Worm (Caenorhabditis elegans) whole organism, L4 larva: ENCODE measurements around the gene F08G2.5.

Experiments
- aly-2 ChIP-seq: sonication (generic microtip); optimal IDR thresholded peaks from 2 replicates; lab custom pipeline; 2018; ENCODE audit warnings: missing biosample characterization, missing genetic modification characterization
- fos-1 ChIP-seq: fragments of 150-350 bp; optimal IDR thresholded peaks from 2 replicates; lab custom pipeline; 2014; ENCODE audit warnings: missing biosample characterization, missing genetic modification characterization
- lin-29 ChIP-seq: fragments of 200-800 bp; sonication (Bioruptor generic); IDR thresholded peaks from 2 replicates; pipeline ENCODE4 v1.3.6; 2022; ENCODE audit warnings: missing genetic modification reagents, missing genetic modification characterization, missing compliant biosample characterization
- nhr-237 ChIP-seq: sonication (generic microtip); optimal IDR thresholded peaks from 2 replicates; lab custom pipeline; 2017; ENCODE audit warnings: missing biosample characterization, missing genetic modification characterization
- nhr-28 ChIP-seq: fragments of 150-350 bp; optimal IDR thresholded peaks from 2 replicates; lab custom pipeline; 2014; ENCODE audit warnings: missing biosample characterization, missing genetic modification characterization
- pha-4 ChIP-seq, 2 experiments: fragments of 150-350 bp in 1 of 2; fragments of 200-800 bp in 1 of 2; sonication (Bioruptor generic) in 1 of 2; IDR thresholded peaks in 1 of 2; optimal IDR thresholded peaks in 1 of 2; 2 replicates each; pipeline versions ENCODE4 v1.3.6 to Lab custom; 2014 to 2022; ENCODE audit warnings: missing genetic modification characterization in 2 of 2, missing genetic modification reagents in 2 of 2, missing biosample characterization in 1 of 2, missing compliant biosample characterization in 1 of 2
- snpc-4 ChIP-seq: fragments of 150-350 bp; optimal IDR thresholded peaks from 2 replicates; lab custom pipeline; 2014; ENCODE audit warnings: missing biosample characterization, missing genetic modification characterization
- unc-62 ChIP-seq, 3 experiments: fragments of 150-350 bp in 1 of 3; sonication (generic microtip); optimal IDR thresholded peaks in 2 of 3; peaks in 1 of 3; 1 replicate in 1 of 3; 2 replicates in 2 of 3; lab custom pipeline; 2014 to 2017; ENCODE audit warnings: missing biosample characterization in 3 of 3, missing genetic modification characterization in 3 of 3, missing genetic modification reagents in 3 of 3, missing genotype in 1 of 3
- ztf-11 ChIP-seq: fragments of 150-350 bp; optimal IDR thresholded peaks from 2 replicates; lab custom pipeline; 2014; ENCODE audit warnings: missing biosample characterization, missing genetic modification characterization

- no peak for TF ChIP-seq pha-4 (GFP tag; IDR thresholded peaks at IDR 0.05; lab: Robert Waterston, UW)
- no peak for TF ChIP-seq pha-4 (tag; optimal IDR thresholded peaks at IDR 0.05; lab: Kevin White, UChicago)
- TF ChIP-seq unc-62 (GFP tag; optimal IDR thresholded peaks at IDR 0.05 in 1 of 2; lab: Kevin White, UChicago) = peak in 1 of 2 experiments; percentile 70
- no peak for TF ChIP-seq unc-62 (tag; optimal IDR thresholded peaks at IDR 0.05; lab: Kevin White, UChicago)
- TF ChIP-seq aly-2 (tag; lab: Kevin White, UChicago) = no peak
- TF ChIP-seq ztf-11 (tag; lab: Kevin White, UChicago) = no peak
- TF ChIP-seq snpc-4 (tag; lab: Kevin White, UChicago) = no peak
- no peak for TF ChIP-seq lin-29 (GFP tag; lab: Robert Waterston, UW)
- TF ChIP-seq nhr-28 (tag; lab: Kevin White, UChicago) = no peak
- TF ChIP-seq fos-1 (tag; lab: Kevin White, UChicago) = no peak
- no peak for TF ChIP-seq nhr-237 (tag; lab: Kevin White, UChicago)
Observed at ce11 chrII:13789714-13790113, 43.7 kb downstream of the F08G2.5 start.
